Fruit fly (Drosophila melanogaster) Kc167 (cell line): ENCODE results near the gene CG9240.

ENCODE experiments used
- insv ChIP-seq: fragments of >200 bp; optimal IDR thresholded peaks from 3 replicates; lab custom pipeline; 2018; ENCODE audit warnings: missing external identifiers
- psq ChIP-seq: fragments of >200 bp; optimal IDR thresholded peaks from 2 replicates; lab custom pipeline; 2017; ENCODE audit warnings: missing external identifiers

- no peak for TF ChIP-seq psq (lab: Kevin White, UChicago)
- no peak for TF ChIP-seq insv (lab: Kevin White, UChicago)
Observed at dm6 chrX:15709984-15710750, 9.1 kb upstream of the CG9240 start, which contains the start of the genes CG9281 and CG15601.
